Fruit fly (Drosophila melanogaster) whole organism, embryonic: ENCODE measurements around the gene CG32573.

Experiments used
- Abd-B ChIP-seq: fragments of 200-800 bp; sonication (Bioruptor generic); optimal IDR thresholded peaks from 2 replicates; lab custom pipeline; 2018; ENCODE audit warnings: missing biosample characterization, mild to moderate bottlenecking, missing genetic modification characterization, moderate library complexity
- Antp ChIP-seq: fragments of 200-800 bp; sonication (Bioruptor generic); optimal IDR thresholded peaks from 3 replicates; lab custom pipeline; 2016; ENCODE audit warnings: missing biosample characterization, missing genetic modification characterization
- CG11247 ChIP-seq: fragments of 200-800 bp; sonication (Bioruptor generic); IDR thresholded peaks from 2 replicates; pipeline ENCODE4 v1.3.6; 2022; ENCODE audit warnings: missing biosample characterization, missing genetic modification characterization
- CG14710 ChIP-seq: fragments of 200-800 bp; sonication (Bioruptor generic); optimal IDR thresholded peaks from 3 replicates; lab custom pipeline; 2019; ENCODE audit warnings: missing biosample characterization, mild to moderate bottlenecking, missing genetic modification characterization, moderate library complexity
- CG17186 ChIP-seq: fragments of 200-800 bp; sonication (Bioruptor generic); optimal IDR thresholded peaks from 3 replicates; lab custom pipeline; 2017; ENCODE audit warnings: missing biosample characterization, missing genetic modification reagents, missing genetic modification characterization
- CG17359 ChIP-seq: fragments of 200-800 bp; sonication (Bioruptor generic); optimal IDR thresholded peaks from 3 replicates; lab custom pipeline; 2018; ENCODE audit warnings: missing biosample characterization, mild to moderate bottlenecking, missing genetic modification characterization, moderate library complexity
- CG2199 ChIP-seq: fragments of 200-800 bp; sonication (Bioruptor generic); IDR thresholded peaks from 3 replicates; pipeline ENCODE4 v1.3.6; 2022; ENCODE audit warnings: missing biosample characterization, missing genetic modification characterization
- CG2202 ChIP-seq: fragments of 200-800 bp; sonication (Bioruptor generic); optimal IDR thresholded peaks from 2 replicates; lab custom pipeline; 2018; ENCODE audit warnings: missing biosample characterization, mild to moderate bottlenecking, missing genetic modification characterization
- CG2712 ChIP-seq: fragments of 200-800 bp; optimal IDR thresholded peaks from 3 replicates; lab custom pipeline; 2019; ENCODE audit warnings: missing biosample characterization, mild to moderate bottlenecking, missing genetic modification characterization, moderate library complexity
- CG3163 ChIP-seq: fragments of 200-800 bp; sonication (Bioruptor generic); optimal IDR thresholded peaks from 3 replicates; lab custom pipeline; 2016; ENCODE audit warnings: missing biosample characterization, missing genetic modification characterization
- CG3995 ChIP-seq: fragments of 200-800 bp; sonication (Bioruptor generic); optimal IDR thresholded peaks from 3 replicates; lab custom pipeline; 2016; ENCODE audit warnings: missing biosample characterization, missing genetic modification characterization
- CG4617 ChIP-seq: fragments of 200-800 bp; sonication (Bioruptor generic); optimal IDR thresholded peaks from 3 replicates; lab custom pipeline; 2016; ENCODE audit warnings: missing biosample characterization, missing genetic modification characterization, borderline replicate concordance
- CG4820 ChIP-seq: fragments of 200-800 bp; sonication (Bioruptor generic); optimal IDR thresholded peaks from 3 replicates; lab custom pipeline; 2016; ENCODE audit warnings: missing biosample characterization, missing genetic modification characterization
- CG8281 ChIP-seq: fragments of 200-800 bp; sonication (Bioruptor generic); optimal IDR thresholded peaks from 2 replicates; lab custom pipeline; 2018; ENCODE audit warnings: missing biosample characterization, mild to moderate bottlenecking, missing genetic modification characterization, moderate library complexity
- CG8290 ChIP-seq, 3 experiments: fragments of 200-800 bp; sonication (Bioruptor generic); optimal IDR thresholded peaks; 2 replicates each; lab custom pipeline; 2016 to 2019; ENCODE audit warnings: missing biosample characterization in 3 of 3, missing genetic modification characterization in 3 of 3, mild to moderate bottlenecking in 2 of 3, moderate library complexity in 1 of 3
- CG8765 ChIP-seq: fragments of 200-800 bp; sonication (Bioruptor generic); IDR thresholded peaks from 2 replicates; pipeline ENCODE4 v1.3.6; 2022; ENCODE audit warnings: missing biosample characterization, missing genetic modification characterization
- CG9932 ChIP-seq: fragments of 200-800 bp; sonication (Bioruptor generic); IDR thresholded peaks from 2 replicates; pipeline ENCODE4 v1.3.6; 2022; ENCODE audit warnings: missing biosample characterization, missing genetic modification characterization
- CHES-1-like ChIP-seq: fragments of 200-800 bp; sonication (Bioruptor generic); optimal IDR thresholded peaks from 2 replicates; lab custom pipeline; 2016; ENCODE audit warnings: missing biosample characterization, missing genetic modification characterization
- CoRest ChIP-seq: fragments of 200-800 bp; sonication (Bioruptor generic); optimal IDR thresholded peaks from 3 replicates; lab custom pipeline; 2018; ENCODE audit warnings: missing biosample characterization, mild to moderate bottlenecking, missing genetic modification characterization, moderate library complexity
- Dp ChIP-seq: fragments of 200-800 bp; sonication (Bioruptor generic); optimal IDR thresholded peaks from 2 replicates; lab custom pipeline; 2018; ENCODE audit warnings: missing biosample characterization, mild to moderate bottlenecking, missing genetic modification characterization, moderate library complexity
- E2f2 ChIP-seq: fragments of 200-800 bp; sonication (Bioruptor generic); IDR thresholded peaks from 2 replicates; pipeline ENCODE4 v1.3.6; 2022; ENCODE audit warnings: missing biosample characterization, missing genetic modification characterization
- H15 ChIP-seq: fragments of 200-800 bp; sonication (Bioruptor generic); IDR thresholded peaks from 3 replicates; pipeline ENCODE4 v1.3.6; 2022; ENCODE audit warnings: missing biosample characterization, missing genetic modification characterization
- Hey ChIP-seq: fragments of 200-800 bp; sonication (Bioruptor generic); optimal IDR thresholded peaks from 3 replicates; lab custom pipeline; 2018; ENCODE audit warnings: missing biosample characterization, mild to moderate bottlenecking, missing genetic modification characterization
- Lhr ChIP-seq: fragments of 200-800 bp; sonication (Bioruptor generic); optimal IDR thresholded peaks from 3 replicates; lab custom pipeline; 2017; ENCODE audit warnings: mild to moderate bottlenecking, missing biosample characterization, missing genetic modification reagents, missing genetic modification characterization
- Med ChIP-seq: fragments of 200-800 bp; sonication (Bioruptor generic); peaks from one replicate; lab custom pipeline; 2016; ENCODE audit warnings: missing biosample characterization, missing genetic modification characterization, mild to moderate bottlenecking, inconsistent platforms, moderate library complexity
- Myb ChIP-seq: fragments of 200-800 bp; sonication (Bioruptor generic); optimal IDR thresholded peaks from 2 replicates; lab custom pipeline; 2016; ENCODE audit warnings: missing biosample characterization, missing genetic modification characterization
- Sin3A ChIP-seq: fragments of >200 bp; optimal IDR thresholded peaks from 2 replicates; lab custom pipeline; 2018
- Stat92E ChIP-seq, 3 experiments: fragments of >200 bp in 2 of 3; fragments of 200-800 bp in 1 of 3; sonication (Bioruptor generic) in 1 of 3; optimal IDR thresholded peaks; 2 replicates each; lab custom pipeline; 2017 to 2019; ENCODE audit warnings: missing biosample characterization in 3 of 3, missing genetic modification characterization in 3 of 3, mild to moderate bottlenecking in 1 of 3, moderate library complexity in 1 of 3
- bbx ChIP-seq: fragments of 200-800 bp; sonication (Bioruptor generic); IDR thresholded peaks from 2 replicates; pipeline ENCODE4 v1.3.6; 2022; ENCODE audit warnings: missing biosample characterization, missing genetic modification characterization; ENCODE audit not compliant: partially characterized antibody
- danr ChIP-seq: fragments of 200-800 bp; sonication (Bioruptor generic); IDR thresholded peaks from 2 replicates; pipeline ENCODE4 v1.3.6; 2022; ENCODE audit warnings: missing biosample characterization, missing genetic modification characterization
- disco-r ChIP-seq: fragments of 200-800 bp; sonication (Bioruptor generic); optimal IDR thresholded peaks from 2 replicates; lab custom pipeline; 2016; ENCODE audit warnings: missing biosample characterization, missing genetic modification characterization
- eyg ChIP-seq: fragments of 200-800 bp; sonication (Bioruptor generic); optimal IDR thresholded peaks from 3 replicates; lab custom pipeline; 2016; ENCODE audit warnings: missing biosample characterization, missing genetic modification characterization
- gcm ChIP-seq: fragments of 200-800 bp; sonication (Bioruptor generic); optimal IDR thresholded peaks from 2 replicates; lab custom pipeline; 2019; ENCODE audit warnings: missing biosample characterization, mild to moderate bottlenecking, missing genetic modification characterization, moderate library complexity
- h ChIP-seq: fragments of >200 bp; optimal IDR thresholded peaks from 2 replicates; lab custom pipeline; 2017
- ind ChIP-seq: fragments of 200-800 bp; sonication (Bioruptor generic); optimal IDR thresholded peaks from 3 replicates; lab custom pipeline; 2016; ENCODE audit warnings: missing biosample characterization, missing genetic modification characterization
- jumu ChIP-seq: fragments of 200-800 bp; sonication (Bioruptor generic); optimal IDR thresholded peaks from 3 replicates; lab custom pipeline; 2016; ENCODE audit warnings: missing biosample characterization, missing genetic modification characterization
- kay ChIP-seq: fragments of 200-800 bp; sonication (Bioruptor generic); optimal IDR thresholded peaks from 2 replicates; lab custom pipeline; 2016; ENCODE audit warnings: missing biosample characterization, missing genetic modification characterization
- lola ChIP-seq, 3 experiments: fragments of >200 bp in 2 of 3; fragments of 200-800 bp in 1 of 3; sonication (Bioruptor generic) in 1 of 3; optimal IDR thresholded peaks; 2 replicates each; lab custom pipeline; 2017 to 2019; ENCODE audit warnings: missing biosample characterization in 3 of 3, missing genetic modification characterization in 3 of 3, mild to moderate bottlenecking in 1 of 3, moderate library complexity in 1 of 3
- nerfin-2 ChIP-seq: fragments of 200-800 bp; sonication (Bioruptor generic); IDR thresholded peaks from 2 replicates; pipeline ENCODE4 v1.3.6; 2022; ENCODE audit warnings: missing biosample characterization, missing genetic modification characterization; ENCODE audit not compliant: partially characterized antibody
- oc ChIP-seq: fragments of 200-800 bp; sonication (Bioruptor generic); optimal IDR thresholded peaks from 2 replicates; lab custom pipeline; 2018; ENCODE audit warnings: missing biosample characterization, mild to moderate bottlenecking, missing genetic modification characterization, moderate library complexity
- phol ChIP-seq: fragments of 200-800 bp; sonication (Bioruptor generic); optimal IDR thresholded peaks from 3 replicates; lab custom pipeline; 2018; ENCODE audit warnings: missing biosample characterization, mild to moderate bottlenecking, missing genetic modification characterization, moderate library complexity
- pnt ChIP-seq: fragments of 200-800 bp; sonication (Bioruptor generic); optimal IDR thresholded peaks from 3 replicates; lab custom pipeline; 2016; ENCODE audit warnings: missing biosample characterization, missing genetic modification characterization
- ro ChIP-seq: fragments of 200-800 bp; sonication (Bioruptor generic); IDR thresholded peaks from 2 replicates; pipeline ENCODE4 v1.3.6; 2022; ENCODE audit warnings: missing biosample characterization, missing genetic modification characterization
- salm ChIP-seq: fragments of 200-800 bp; sonication (Bioruptor generic); optimal IDR thresholded peaks from 2 replicates; lab custom pipeline; 2018; ENCODE audit warnings: missing biosample characterization, mild to moderate bottlenecking, missing genetic modification characterization
- sd ChIP-seq: fragments of 200-800 bp; sonication (Bioruptor generic); optimal IDR thresholded peaks from 3 replicates; lab custom pipeline; 2018; ENCODE audit warnings: missing biosample characterization, mild to moderate bottlenecking, missing genetic modification characterization, moderate library complexity
- slp2 ChIP-seq: fragments of 200-800 bp; sonication (Bioruptor generic); optimal IDR thresholded peaks from 2 replicates; lab custom pipeline; 2016; ENCODE audit warnings: missing biosample characterization, missing genetic modification characterization
- stwl ChIP-seq: fragments of 200-800 bp; sonication (Bioruptor generic); optimal IDR thresholded peaks from 3 replicates; lab custom pipeline; 2018; ENCODE audit warnings: missing biosample characterization, mild to moderate bottlenecking, missing genetic modification characterization, moderate library complexity
- tin ChIP-seq: fragments of 200-800 bp; sonication (Bioruptor generic); optimal IDR thresholded peaks from 3 replicates; lab custom pipeline; 2016; ENCODE audit warnings: missing biosample characterization, missing genetic modification characterization
- tna ChIP-seq: fragments of 200-800 bp; sonication (Bioruptor generic); IDR thresholded peaks from 2 replicates; pipeline ENCODE4 v1.3.6; 2022; ENCODE audit warnings: missing biosample characterization, missing genetic modification characterization; ENCODE audit not compliant: partially characterized antibody
- tx ChIP-seq: fragments of 200-800 bp; sonication (Bioruptor generic); optimal IDR thresholded peaks from 2 replicates; lab custom pipeline; 2016; ENCODE audit warnings: missing biosample characterization, missing genetic modification characterization
- zf30C ChIP-seq: fragments of 200-800 bp; sonication (Bioruptor generic); optimal IDR thresholded peaks from 3 replicates; lab custom pipeline; 2018; ENCODE audit warnings: missing biosample characterization, mild to moderate bottlenecking, missing genetic modification characterization

CG32573 gene

dm6 chrX:16683765-16684164 is 32.6 kb downstream of the CG32573 start, which contains the start of gene Axs (continued):
- TF ChIP-seq disco-r (GFP tag; lab: Kevin White, UChicago) (no peak), sd (tag; lab: Kevin White, UChicago) (peak; percentile 18), CG17359 (tag; lab: Kevin White, UChicago) (no peak), E2f2 (GFP tag; lab: Robert Waterston, UW) (peak; percentile 99), CHES-1-like (GFP tag; lab: Kevin White, UChicago) (peak; percentile 53), salm (no peak), CG11247 (no peak), danr (GFP tag; lab: Robert Waterston, UW) (no peak), tna (GFP tag; lab: Robert Waterston, UW) (peak; percentile 74), ro (GFP tag; lab: Robert Waterston, UW) (no peak), eyg (GFP tag; lab: Kevin White, UChicago) (no peak), zf30C (GFP tag; lab: Kevin White, UChicago) (no peak), CoRest (tag; lab: Kevin White, UChicago) (peak; percentile 51), phol (tag; lab: Kevin White, UChicago) (peak; percentile 45), Med (GFP tag; lab: Kevin White, UChicago) (peak; percentile 89), CG4617 (no peak), CG3163 (GFP tag; lab: Kevin White, UChicago) (no peak), CG2202 (tag; lab: Kevin White, UChicago) (no peak), Antp (GFP tag; lab: Kevin White, UChicago) (peak; percentile 45), Sin3A (lab: Kevin White, UChicago) (peak; percentile 48), nerfin-2 (GFP tag; lab: Robert Waterston, UW) (peak; percentile 52), H15 (GFP tag; lab: Robert Waterston, UW) (no peak), oc (tag; lab: Kevin White, UChicago) (no peak), gcm (GFP tag; lab: Kevin White, UChicago) (no peak), Lhr (GFP tag; lab: Kevin White, UChicago) (peak; percentile 77), CG9932 (GFP tag; lab: Robert Waterston, UW) (peak; percentile 58), kay (GFP tag; lab: Kevin White, UChicago) (no peak), Hey (no peak), h (lab: Kevin White, UChicago) (no peak), tx (peak; percentile 30), CG14710 (tag; lab: Kevin White, UChicago) (peak; percentile 38), tin (no peak), Abd-B (GFP tag; lab: Kevin White, UChicago) (peak; percentile 4), lola (GFP tag; optimal IDR thresholded peaks at IDR 0.05; lab: Kevin White, UChicago) (peak in 1 of 3 experiments; percentile 30), CG3995 (peak; percentile 62), Stat92E (GFP tag; optimal IDR thresholded peaks at IDR 0.05; lab: Kevin White, UChicago) (peak in 1 of 3 experiments; percentile 43), pnt (GFP tag; lab: Kevin White, UChicago) (no peak), ind (GFP tag; lab: Kevin White, UChicago) (no peak), stwl (tag; lab: Kevin White, UChicago) (peak; percentile 64), Dp (peak; percentile 98), CG2199 (GFP tag; lab: Robert Waterston, UW) (peak; percentile 13; the same call in 1 of the 3 replicates), CG8290 (GFP tag; optimal IDR thresholded peaks at IDR 0.05; lab: Kevin White, UChicago) (peak; percentile 85), CG8290 (tag; optimal IDR thresholded peaks at IDR 0.05; lab: Kevin White, UChicago) (peak; percentile 54 to 87), CG8765 (GFP tag; lab: Robert Waterston, UW) (no peak), jumu (GFP tag; lab: Kevin White, UChicago) (peak; percentile 16), slp2 (GFP tag; lab: Kevin White, UChicago) (no peak), CG4820 (no peak), CG2712 (tag; lab: Kevin White, UChicago) (peak; percentile 20), CG17186 (GFP tag; lab: Kevin White, UChicago) (peak; percentile 40), Myb (GFP tag; lab: Kevin White, UChicago) (peak; percentile 84), CG8281 (tag; lab: Kevin White, UChicago) (no peak), bbx (GFP tag; lab: Robert Waterston, UW) (peak; percentile 79)
